Fruit fly (Drosophila melanogaster) whole organism, embryonic: Measurements from ENCODE around the gene CG3091.

Experiments used
- Adf1 ChIP-seq: fragments of 200-800 bp; sonication (Bioruptor generic); IDR thresholded peaks from 2 replicates; pipeline ENCODE4 v1.3.6; 2022; ENCODE audit warnings: missing biosample characterization, missing genetic modification characterization
- B-H1 ChIP-seq: fragments of 200-800 bp; sonication (Bioruptor generic); IDR thresholded peaks from 3 replicates; pipeline ENCODE4 v1.3.6; 2022; ENCODE audit warnings: missing biosample characterization, missing genetic modification characterization
- BEAF-32 ChIP-seq: fragments of 200-800 bp; sonication (Bioruptor generic); optimal IDR thresholded peaks from 3 replicates; lab custom pipeline; 2017; ENCODE audit warnings: missing biosample characterization, missing genetic modification characterization, mild to moderate bottlenecking, moderate library complexity, missing genetic modification reagents
- Bdp1 ChIP-seq: fragments of 200-800 bp; sonication (Bioruptor generic); optimal IDR thresholded peaks from 3 replicates; lab custom pipeline; 2016; ENCODE audit warnings: missing biosample characterization, missing genetic modification characterization
- CG11696 ChIP-seq: fragments of 200-800 bp; sonication (Bioruptor generic); IDR thresholded peaks from 2 replicates; pipeline ENCODE4 v1.3.6; 2022; ENCODE audit warnings: missing biosample characterization, missing genetic modification characterization
- CG12104 ChIP-seq: fragments of 200-800 bp; sonication (Bioruptor generic); optimal IDR thresholded peaks from 3 replicates; lab custom pipeline; 2016; ENCODE audit warnings: missing biosample characterization, missing genetic modification characterization
- CG12744 ChIP-seq: fragments of 200-800 bp; sonication (Bioruptor generic); optimal IDR thresholded peaks from 2 replicates; lab custom pipeline; 2016; ENCODE audit warnings: missing biosample characterization, missing genetic modification characterization
- CG15269 ChIP-seq: fragments of 200-800 bp; sonication (Bioruptor generic); optimal IDR thresholded peaks from 2 replicates; lab custom pipeline; 2018; ENCODE audit warnings: missing biosample characterization, mild to moderate bottlenecking, missing genetic modification characterization, moderate library complexity
- CG16813 ChIP-seq: fragments of 200-800 bp; sonication (Bioruptor generic); IDR thresholded peaks from 3 replicates; pipeline ENCODE4 v1.3.6; 2022; ENCODE audit warnings: missing biosample characterization, missing genetic modification characterization; ENCODE audit not compliant: partially characterized antibody
- CG17612 ChIP-seq: fragments of 200-800 bp; sonication (Bioruptor generic); IDR thresholded peaks from 2 replicates; pipeline ENCODE4 v1.3.6; 2022; ENCODE audit warnings: missing biosample characterization, missing genetic modification characterization
- CG18599 ChIP-seq: fragments of 200-800 bp; sonication (Bioruptor generic); optimal IDR thresholded peaks from 3 replicates; lab custom pipeline; 2017; ENCODE audit warnings: missing biosample characterization, missing genetic modification characterization, mild to moderate bottlenecking, moderate library complexity, missing genetic modification reagents
- CG2116 ChIP-seq: fragments of 200-800 bp; sonication (Bioruptor generic); optimal IDR thresholded peaks from 3 replicates; lab custom pipeline; 2018; ENCODE audit warnings: missing biosample characterization, mild to moderate bottlenecking, missing genetic modification characterization
- CG4282 ChIP-seq: fragments of 200-800 bp; sonication (Bioruptor generic); optimal IDR thresholded peaks from 2 replicates; lab custom pipeline; 2016; ENCODE audit warnings: missing biosample characterization, missing genetic modification characterization
- CG4328 ChIP-seq: fragments of 200-800 bp; sonication (Bioruptor generic); optimal IDR thresholded peaks from 3 replicates; lab custom pipeline; 2017; ENCODE audit warnings: missing biosample characterization, missing genetic modification reagents, missing genetic modification characterization
- CG4360 ChIP-seq: fragments of 200-800 bp; sonication (Bioruptor generic); IDR thresholded peaks from 2 replicates; pipeline ENCODE4 v1.3.6; 2022; ENCODE audit warnings: missing biosample characterization, missing genetic modification characterization
- CG6791 ChIP-seq: fragments of 200-800 bp; sonication (Bioruptor generic); IDR thresholded peaks from 3 replicates; pipeline ENCODE4 v1.3.6; 2022; ENCODE audit warnings: missing biosample characterization, missing genetic modification characterization; ENCODE audit not compliant: partially characterized antibody
- CG7786 ChIP-seq: fragments of 200-800 bp; sonication (Bioruptor generic); optimal IDR thresholded peaks from 2 replicates; lab custom pipeline; 2016; ENCODE audit warnings: missing biosample characterization, missing genetic modification characterization
- CG7963 ChIP-seq: fragments of 200-800 bp; sonication (Bioruptor generic); IDR thresholded peaks from 3 replicates; pipeline ENCODE4 v1.3.6; 2022; ENCODE audit warnings: missing biosample characterization, missing genetic modification characterization; ENCODE audit not compliant: partially characterized antibody
- CG8359 ChIP-seq: fragments of 200-800 bp; sonication (Bioruptor generic); optimal IDR thresholded peaks from 2 replicates; lab custom pipeline; 2017; ENCODE audit warnings: missing biosample characterization, mild to moderate bottlenecking, missing genetic modification characterization, borderline replicate concordance
- Dref ChIP-seq: fragments of 200-800 bp; sonication (Bioruptor generic); IDR thresholded peaks from 2 replicates; pipeline ENCODE4 v1.3.6; 2022; ENCODE audit warnings: missing biosample characterization, missing genetic modification characterization
- HLH3B ChIP-seq: fragments of 200-800 bp; sonication (Bioruptor generic); IDR thresholded peaks from 2 replicates; pipeline ENCODE4 v1.3.6; 2022; ENCODE audit warnings: missing biosample characterization, missing genetic modification characterization
- HLH4C ChIP-seq: fragments of 200-800 bp; sonication (Bioruptor generic); IDR thresholded peaks from 3 replicates; pipeline ENCODE4 v1.3.6; 2022; ENCODE audit warnings: missing biosample characterization, missing genetic modification characterization; ENCODE audit not compliant: partially characterized antibody
- Hsf ChIP-seq: fragments of 200-800 bp; sonication (Bioruptor generic); optimal IDR thresholded peaks from 3 replicates; lab custom pipeline; 2016; ENCODE audit warnings: missing biosample characterization, missing genetic modification characterization
- Lhr ChIP-seq: fragments of 200-800 bp; sonication (Bioruptor generic); optimal IDR thresholded peaks from 3 replicates; lab custom pipeline; 2017; ENCODE audit warnings: mild to moderate bottlenecking, missing biosample characterization, missing genetic modification reagents, missing genetic modification characterization
- Lim3 ChIP-seq: fragments of 200-800 bp; sonication (Bioruptor generic); IDR thresholded peaks from 2 replicates; pipeline ENCODE4 v1.3.6; 2022; ENCODE audit warnings: missing biosample characterization, missing genetic modification characterization
- MBD-R2 ChIP-seq: fragments of 200-800 bp; sonication (Bioruptor generic); IDR thresholded peaks from 2 replicates; pipeline ENCODE4 v1.3.6; 2022; ENCODE audit warnings: missing biosample characterization, missing genetic modification characterization
- NC2α ChIP-seq: fragments of 200-800 bp; sonication (Bioruptor generic); optimal IDR thresholded peaks from 2 replicates; lab custom pipeline; 2016; ENCODE audit warnings: missing biosample characterization, missing genetic modification characterization
- Pdp1 ChIP-seq, 2 experiments: fragments of 200-800 bp; sonication (Bioruptor generic); optimal IDR thresholded peaks; 3 replicates each; lab custom pipeline; 2016; ENCODE audit warnings: missing biosample characterization in 2 of 2, missing genetic modification characterization in 2 of 2, mild to moderate bottlenecking in 1 of 2, moderate library complexity in 1 of 2
- Ravus ChIP-seq: fragments of 200-800 bp; sonication (Bioruptor generic); IDR thresholded peaks from 2 replicates; pipeline ENCODE4 v1.3.6; 2022; ENCODE audit warnings: missing biosample characterization, missing genetic modification characterization
- Rfx ChIP-seq: fragments of 200-800 bp; sonication (Bioruptor generic); IDR thresholded peaks from 2 replicates; pipeline ENCODE4 v1.3.6; 2022; ENCODE audit warnings: missing biosample characterization, missing genetic modification characterization
- Sox100B ChIP-seq: fragments of 200-800 bp; sonication (Bioruptor generic); optimal IDR thresholded peaks from 3 replicates; lab custom pipeline; 2018; ENCODE audit warnings: missing biosample characterization, mild to moderate bottlenecking, missing genetic modification characterization
- Sox102F ChIP-seq: fragments of 200-800 bp; sonication (Bioruptor generic); optimal IDR thresholded peaks from 2 replicates; lab custom pipeline; 2018; ENCODE audit warnings: missing biosample characterization, mild to moderate bottlenecking, missing genetic modification characterization, moderate library complexity
- Sry-δ ChIP-seq: fragments of 200-800 bp; sonication (Bioruptor generic); optimal IDR thresholded peaks from 2 replicates; lab custom pipeline; 2016; ENCODE audit warnings: missing biosample characterization, missing genetic modification characterization
- Ssrp ChIP-seq: fragments of 200-800 bp; sonication (Bioruptor generic); optimal IDR thresholded peaks from 2 replicates; lab custom pipeline; 2018; ENCODE audit warnings: missing biosample characterization, mild to moderate bottlenecking, missing genetic modification characterization, moderate library complexity
- Tbp ChIP-seq: fragments of >200 bp; optimal IDR thresholded peaks from 2 replicates; lab custom pipeline; 2018; ENCODE audit warnings: missing biosample characterization, missing genetic modification characterization
- Xrp1 ChIP-seq: fragments of 200-800 bp; sonication (Bioruptor generic); IDR thresholded peaks from 2 replicates; pipeline ENCODE4 v1.3.6; 2022; ENCODE audit warnings: missing biosample characterization, missing genetic modification characterization
- ara ChIP-seq: fragments of 200-800 bp; sonication (Bioruptor generic); IDR thresholded peaks from 2 replicates; pipeline ENCODE4 v1.3.6; 2022; ENCODE audit warnings: missing biosample characterization, missing genetic modification characterization
- danr ChIP-seq: fragments of 200-800 bp; sonication (Bioruptor generic); IDR thresholded peaks from 2 replicates; pipeline ENCODE4 v1.3.6; 2022; ENCODE audit warnings: missing biosample characterization, missing genetic modification characterization
- gsb-n ChIP-seq: fragments of 200-800 bp; sonication (Bioruptor generic); optimal IDR thresholded peaks from 3 replicates; lab custom pipeline; 2018; ENCODE audit warnings: missing biosample characterization, mild to moderate bottlenecking, missing genetic modification characterization
- h ChIP-seq: fragments of >200 bp; optimal IDR thresholded peaks from 2 replicates; lab custom pipeline; 2017
- ham ChIP-seq: fragments of 200-800 bp; sonication (Bioruptor generic); IDR thresholded peaks from 2 replicates; pipeline ENCODE4 v1.3.6; 2022; ENCODE audit warnings: missing biosample characterization, missing genetic modification characterization
- hkb ChIP-seq, 2 experiments: fragments of 200-800 bp in 1 of 2; fragments of >200 bp in 1 of 2; sonication (Bioruptor generic) in 1 of 2; IDR thresholded peaks in 1 of 2; optimal IDR thresholded peaks in 1 of 2; 2 replicates each; pipeline versions ENCODE4 v1.3.6 to Lab custom; 2017 to 2022; ENCODE audit warnings: missing biosample characterization in 1 of 2, missing genetic modification characterization in 1 of 2
- lola ChIP-seq, 3 experiments: fragments of >200 bp in 2 of 3; fragments of 200-800 bp in 1 of 3; sonication (Bioruptor generic) in 1 of 3; optimal IDR thresholded peaks; 2 replicates each; lab custom pipeline; 2017 to 2019; ENCODE audit warnings: missing biosample characterization in 3 of 3, missing genetic modification characterization in 3 of 3, mild to moderate bottlenecking in 1 of 3, moderate library complexity in 1 of 3
- mam ChIP-seq: fragments of 200-800 bp; sonication (Bioruptor generic); optimal IDR thresholded peaks from 3 replicates; lab custom pipeline; 2016; ENCODE audit warnings: missing biosample characterization, missing genetic modification characterization
- onecut ChIP-seq: fragments of 200-800 bp; sonication (Bioruptor generic); IDR thresholded peaks from 2 replicates; pipeline ENCODE4 v1.3.6; 2022; ENCODE audit warnings: missing biosample characterization, missing genetic modification characterization
- pb ChIP-seq: fragments of 200-800 bp; sonication (Bioruptor generic); optimal IDR thresholded peaks from 3 replicates; lab custom pipeline; 2016; ENCODE audit warnings: missing biosample characterization, missing genetic modification characterization
- rib ChIP-seq: fragments of 200-800 bp; sonication (Bioruptor generic); IDR thresholded peaks from 2 replicates; pipeline ENCODE4 v1.3.6; 2022; ENCODE audit warnings: missing biosample characterization, missing genetic modification characterization
- schlank ChIP-seq: fragments of 200-800 bp; sonication (Bioruptor generic); optimal IDR thresholded peaks from 2 replicates; lab custom pipeline; 2018; ENCODE audit warnings: missing biosample characterization, mild to moderate bottlenecking, missing genetic modification characterization
- usp ChIP-seq: fragments of >200 bp; optimal IDR thresholded peaks from 2 replicates; lab custom pipeline; 2017; ENCODE audit warnings: missing biosample characterization, missing genetic modification characterization

Gene CG3091

dm6 chrX:2222181-2222790 lies 31.7 kb downstream of the CG3091 start, which contains the start of gene Vinc (continued):
- TF ChIP-seq mam (GFP tag; lab: Kevin White, UChicago) (peak; percentile 93), ham (GFP tag; lab: Robert Waterston, UW) (no peak), Pdp1 (GFP tag; optimal IDR thresholded peaks at IDR 0.05; lab: Kevin White, UChicago) (peak; percentile 77 to 90), CG18599 (GFP tag; lab: Kevin White, UChicago) (peak; percentile 96), Bdp1 (peak; percentile 51), Lhr (GFP tag; lab: Kevin White, UChicago) (peak; percentile 15), h (no peak), Sox102F (no peak), CG8359 (GFP tag; lab: Kevin White, UChicago) (peak; percentile 66), Sox100B (GFP tag; lab: Kevin White, UChicago) (no peak), Ravus (peak; percentile 50), Ssrp (peak; percentile 54), HLH4C (GFP tag; lab: Robert Waterston, UW) (peak; percentile 60), CG4328 (GFP tag; lab: Kevin White, UChicago) (peak; percentile 92), hkb (optimal IDR thresholded peaks at IDR 0.05; lab: Kevin White, UChicago) (no peak), hkb (GFP tag; IDR thresholded peaks at IDR 0.05; lab: Robert Waterston, UW) (peak; percentile 86), CG2116 (GFP tag; lab: Kevin White, UChicago) (peak; percentile 38), MBD-R2 (GFP tag; lab: Robert Waterston, UW) (peak; percentile 64; the same call in 1 of the 2 replicates), CG7786 (peak; percentile 80), CG4360 (GFP tag; lab: Robert Waterston, UW) (no peak), CG16813 (GFP tag; lab: Robert Waterston, UW) (peak; percentile 49; the same call in 2 of the 3 replicates), usp (no peak), schlank (tag; lab: Kevin White, UChicago) (peak; percentile 45), B-H1 (GFP tag; lab: Robert Waterston, UW) (peak; percentile 68), CG17612 (no peak; the same call in 1 of the 2 replicates), rib (peak; percentile 63; the same call in 1 of the 2 replicates), CG12104 (peak; percentile 74), CG15269 (tag; lab: Kevin White, UChicago) (peak; percentile 86), Dref (peak; percentile 85), Tbp (GFP tag; lab: Kevin White, UChicago) (no peak), CG7963 (GFP tag; lab: Robert Waterston, UW) (0 out of 3 replicates have a peak, but pooled peaks have one; percentile 7), Sry-δ (peak; percentile 55), pb (GFP tag; lab: Kevin White, UChicago) (peak; percentile 83), onecut (GFP tag; lab: Robert Waterston, UW) (peak; percentile 82), Lim3 (0 out of 2 replicates have a peak, but pooled peaks have one; percentile 40), CG11696 (GFP tag; lab: Robert Waterston, UW) (0 out of 2 replicates have a peak, but pooled peaks have one; percentile 16), Hsf (GFP tag; lab: Kevin White, UChicago) (peak; percentile 57), HLH3B (GFP tag; lab: Robert Waterston, UW) (peak; percentile 78), gsb-n (tag; lab: Kevin White, UChicago) (no peak), BEAF-32 (peak; percentile 58), danr (peak; percentile 76), Rfx (GFP tag; lab: Robert Waterston, UW) (peak; percentile 94), ara (no peak), NC2α (GFP tag; lab: Kevin White, UChicago) (peak; percentile 29), CG12744 (GFP tag; lab: Kevin White, UChicago) (no peak), lola (GFP tag; optimal IDR thresholded peaks at IDR 0.05; lab: Kevin White, UChicago) (peak in 1 of 3 experiments; percentile 65), CG4282 (peak; percentile 18), Adf1 (GFP tag; lab: Robert Waterston, UW) (peak; percentile 70), Xrp1 (peak; percentile 91), CG6791 (GFP tag; lab: Robert Waterston, UW) (peak; percentile 53; the same call in 1 of the 3 replicates)
